Fruit fly (Drosophila melanogaster): ENCODE measurements around the gene Femcoat.

DNA sequence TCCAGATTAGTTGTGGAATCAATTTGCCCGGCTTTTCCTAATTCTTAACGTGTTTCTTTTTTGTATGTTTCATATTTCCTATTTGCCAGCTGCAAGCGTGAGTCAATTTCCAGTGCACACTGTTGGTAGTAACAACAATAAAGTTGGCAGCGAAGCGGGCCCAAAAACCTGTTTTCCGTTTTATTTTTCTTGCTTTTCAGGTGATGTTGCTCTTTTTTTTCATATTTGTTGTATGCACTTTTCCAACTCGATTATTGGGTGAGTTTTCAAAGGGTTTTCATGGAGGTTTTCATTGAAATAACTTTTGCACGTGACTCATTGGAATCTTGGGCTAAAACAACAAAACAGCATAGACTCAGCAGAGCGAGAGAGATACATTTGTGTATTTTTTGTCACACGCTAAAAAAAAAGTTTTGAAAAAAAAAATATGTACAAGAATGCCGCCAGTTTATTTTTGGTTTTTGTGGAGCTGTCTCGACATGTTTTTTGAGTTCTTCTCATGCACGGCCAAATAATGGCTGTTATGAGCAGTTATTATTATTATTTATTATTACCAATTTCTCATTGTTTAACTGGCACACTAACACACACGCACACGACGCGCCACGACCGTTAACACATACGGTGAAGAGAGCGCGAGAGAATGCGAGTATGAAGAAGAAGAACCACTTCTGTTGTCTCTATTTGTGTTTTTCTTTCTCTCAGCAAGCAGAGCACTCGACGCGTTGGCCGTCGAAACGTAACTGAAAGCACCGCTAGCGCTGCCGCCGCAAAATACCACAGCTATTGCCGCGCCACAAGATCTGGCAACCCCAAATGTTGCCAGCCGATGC is 37.1 kb downstream of the Femcoat start, which contains the start of gene Fas2:
- TF ChIP-seq gcm2 (GFP tag; optimal IDR thresholded peaks at IDR 0.05): no peak
- peak; percentile 48 to 55 for TF ChIP-seq Trl (optimal IDR thresholded peaks at IDR 0.05)
- TF ChIP-seq Trl (GFP tag; optimal IDR thresholded peaks at IDR 0.05): peak; percentile 48
- peak; percentile 23 for TF ChIP-seq CG1602 (GFP tag; optimal IDR thresholded peaks at IDR 0.05)
- TF ChIP-seq eyg (GFP tag; optimal IDR thresholded peaks at IDR 0.05): no peak
- TF ChIP-seq CG10959 (GFP tag; IDR thresholded peaks at IDR 0.05): no peak
- peak; percentile 50 for TF ChIP-seq CG4707 (GFP tag; optimal IDR thresholded peaks at IDR 0.05)
- no peak for TF ChIP-seq pan (optimal IDR thresholded peaks at IDR 0.05)
- TF ChIP-seq pan (GFP tag; optimal IDR thresholded peaks at IDR 0.05 in 1 of 2, IDR thresholded peaks at IDR 0.05 in 1 of 2): peak in 1 of 2 experiments; percentile 44
- TF ChIP-seq Myb (GFP tag; optimal IDR thresholded peaks at IDR 0.05): peak; percentile 39
- TF ChIP-seq CG9817 (tag; optimal IDR thresholded peaks at IDR 0.05): no peak
- TF ChIP-seq ac (GFP tag; optimal IDR thresholded peaks at IDR 0.05): peak; percentile 59
- TF ChIP-seq CG12391 (tag; optimal IDR thresholded peaks at IDR 0.05): peak; percentile 14
- TF ChIP-seq CG16863 (GFP tag; optimal IDR thresholded peaks at IDR 0.05): peak; percentile 22
- TF ChIP-seq ranshi (GFP tag; IDR thresholded peaks at IDR 0.05): no peak
